Worm (Caenorhabditis elegans): ENCODE measurements around the gene R01E6.7.

The R01E6.7 gene

ce11 chrX:13569854-13570253 lies at the start of gene R01E6.7:
R01E6.7 (minus strand) TSS chrX:13569954.
- no peak for TF ChIP-seq mdl-1 (tag; optimal IDR thresholded peaks at IDR 0.05)

- TF ChIP-seq lin-11 (tag; optimal IDR thresholded peaks at IDR 0.05): no peak
- TF ChIP-seq unc-55 (GFP tag; optimal IDR thresholded peaks at IDR 0.05): no peak
- no peak for TF ChIP-seq dmd-4 (tag; optimal IDR thresholded peaks at IDR 0.05)
- TF ChIP-seq unc-39 (tag; optimal IDR thresholded peaks at IDR 0.05): no peak
- TF ChIP-seq ztf-11 (tag; optimal IDR thresholded peaks at IDR 0.05): no peak
- no peak for TF ChIP-seq ama-1 (optimal IDR thresholded peaks at IDR 0.05)
- TF ChIP-seq skn-1 (tag; optimal IDR thresholded peaks at IDR 0.05): no peak
- TF ChIP-seq sem-4 (tag; optimal IDR thresholded peaks at IDR 0.05): no peak
- TF ChIP-seq nhr-23 (tag; optimal IDR thresholded peaks at IDR 0.05): no peak
- no peak for TF ChIP-seq blmp-1 (tag; optimal IDR thresholded peaks at IDR 0.05; ENCODE audit: insufficient read depth)
- no peak for TF ChIP-seq nhr-25 (tag; optimal IDR thresholded peaks at IDR 0.05)
- no peak for TF ChIP-seq aly-2 (tag; optimal IDR thresholded peaks at IDR 0.05)
- no peak for TF ChIP-seq R02D3.7 (tag; optimal IDR thresholded peaks at IDR 0.05)
- no peak for TF ChIP-seq Y55F3AM.14 (GFP tag; optimal IDR thresholded peaks at IDR 0.05)
Measured at ce11 chrX:13618574-13618973, 48.8 kb upstream of the R01E6.7 start, which contains the start of gene nlp-53. nlp-53 (plus strand) TSS chrX:13618874.

- no peak for TF ChIP-seq sma-3 (GFP tag; optimal IDR thresholded peaks at IDR 0.05)
- TF ChIP-seq nhr-21 (tag; optimal IDR thresholded peaks at IDR 0.05): no peak
- TF ChIP-seq ztf-11 (tag; optimal IDR thresholded peaks at IDR 0.05): no peak
- TF ChIP-seq alr-1 (tag; optimal IDR thresholded peaks at IDR 0.05): no peak
- no peak for TF ChIP-seq fos-1 (tag; optimal IDR thresholded peaks at IDR 0.05)
- no peak for TF ChIP-seq ceh-16 (tag; optimal IDR thresholded peaks at IDR 0.05)
- no peak for TF ChIP-seq egl-27 (tag; optimal IDR thresholded peaks at IDR 0.05)
Measured at ce11 chrX:13615181-13615580, 45.4 kb upstream of the R01E6.7 start.

- no peak for TF ChIP-seq nhr-10 (tag; optimal IDR thresholded peaks at IDR 0.05)
- no peak for TF ChIP-seq nhr-77 (tag; optimal IDR thresholded peaks at IDR 0.05)
- no peak for TF ChIP-seq mbf-1 (tag; optimal IDR thresholded peaks at IDR 0.05)
- no peak for TF ChIP-seq elt-3 (tag; optimal IDR thresholded peaks at IDR 0.05)
- TF ChIP-seq ama-1 (optimal IDR thresholded peaks at IDR 0.05): no peak
Measured at ce11 chrX:13610040-13610439, 40.3 kb upstream of the R01E6.7 start.

ce11 chrX:13605854-13606253 lies 36.1 kb upstream of the R01E6.7 start:
- TF ChIP-seq skn-1 (tag; optimal IDR thresholded peaks at IDR 0.05) (no peak), snpc-4 (tag; optimal IDR thresholded peaks at IDR 0.05) (peak; percentile 26)

ce11 chrX:13604946-13605617 lies 35.3 kb upstream of the R01E6.7 start, which contains the start of gene F54B11.9:
F54B11.9 (plus strand) TSS chrX:13605567.
- TF ChIP-seq dmd-4 (tag; optimal IDR thresholded peaks at IDR 0.05) (no peak), nhr-77 (tag; optimal IDR thresholded peaks at IDR 0.05) (no peak), zag-1 (tag; optimal IDR thresholded peaks at IDR 0.05) (no peak), lin-39 (tag; optimal IDR thresholded peaks at IDR 0.05) (no peak), gmeb-1 (tag; optimal IDR thresholded peaks at IDR 0.05) (no peak), F13H6.1 (tag; optimal IDR thresholded peaks at IDR 0.05) (peak; percentile 43), nhr-129 (tag; optimal IDR thresholded peaks at IDR 0.05) (peak; percentile 59), mbf-1 (tag; optimal IDR thresholded peaks at IDR 0.05) (no peak)

ce11 chrX:13603826-13604225 lies 34.1 kb upstream of the R01E6.7 start, which contains the start of gene F54B11.8:
F54B11.8 (minus strand) TSS chrX:13603926.
- TF ChIP-seq nhr-11 (tag; optimal IDR thresholded peaks at IDR 0.05) (no peak), ceh-82 (tag; optimal IDR thresholded peaks at IDR 0.05) (no peak), nhr-21 (tag; optimal IDR thresholded peaks at IDR 0.05) (no peak), F13H6.1 (tag; optimal IDR thresholded peaks at IDR 0.05) (no peak), ztf-1 (GFP tag; conservative IDR thresholded peaks at IDR 0.05) (no peak), ceh-16 (tag; optimal IDR thresholded peaks at IDR 0.05) (no peak), nhr-77 (tag; optimal IDR thresholded peaks at IDR 0.05) (no peak), nhr-129 (tag; optimal IDR thresholded peaks at IDR 0.05) (no peak), ama-1 (optimal IDR thresholded peaks at IDR 0.05) (no peak), elt-3 (tag; optimal IDR thresholded peaks at IDR 0.05) (no peak)

Measured in whole organism, L2 larva.